Fruit fly (Drosophila melanogaster) whole organism, embryonic: Measurements from ENCODE around the gene PolE2.

Source experiments
- CG10209 ChIP-seq: fragments of 200-800 bp; sonication (Bioruptor generic); optimal IDR thresholded peaks from 3 replicates; lab custom pipeline; 2017; ENCODE audit warnings: missing biosample characterization, mild to moderate bottlenecking, missing genetic modification characterization, missing genetic modification reagents
- CG10654 ChIP-seq: fragments of 200-800 bp; sonication (Bioruptor generic); optimal IDR thresholded peaks from 2 replicates; lab custom pipeline; 2016; ENCODE audit warnings: missing biosample characterization, missing genetic modification characterization
- CG11247 ChIP-seq: fragments of 200-800 bp; sonication (Bioruptor generic); IDR thresholded peaks from 2 replicates; pipeline ENCODE4 v1.3.6; 2022; ENCODE audit warnings: missing biosample characterization, missing genetic modification characterization
- CG11696 ChIP-seq: fragments of 200-800 bp; sonication (Bioruptor generic); IDR thresholded peaks from 2 replicates; pipeline ENCODE4 v1.3.6; 2022; ENCODE audit warnings: missing biosample characterization, missing genetic modification characterization
- CG12071 ChIP-seq: fragments of 200-800 bp; sonication (Bioruptor generic); optimal IDR thresholded peaks from 3 replicates; lab custom pipeline; 2018; ENCODE audit warnings: missing biosample characterization, mild to moderate bottlenecking, missing genetic modification characterization
- CG16779 ChIP-seq: fragments of 200-800 bp; sonication (Bioruptor generic); IDR thresholded peaks from 2 replicates; pipeline ENCODE4 v1.3.6; 2022; ENCODE audit warnings: missing biosample characterization, missing genetic modification characterization
- CG16813 ChIP-seq: fragments of 200-800 bp; sonication (Bioruptor generic); IDR thresholded peaks from 3 replicates; pipeline ENCODE4 v1.3.6; 2022; ENCODE audit warnings: missing biosample characterization, missing genetic modification characterization; ENCODE audit not compliant: partially characterized antibody
- CG16863 ChIP-seq: fragments of 200-800 bp; sonication (Bioruptor generic); optimal IDR thresholded peaks from 3 replicates; lab custom pipeline; 2016; ENCODE audit warnings: missing biosample characterization, missing genetic modification characterization
- CG17568 ChIP-seq: fragments of 200-800 bp; sonication (Bioruptor generic); optimal IDR thresholded peaks from 2 replicates; lab custom pipeline; 2018; ENCODE audit warnings: missing biosample characterization, mild to moderate bottlenecking, missing genetic modification characterization, moderate library complexity
- CG17829 ChIP-seq: fragments of 200-800 bp; optimal IDR thresholded peaks from 2 replicates; lab custom pipeline; 2019; ENCODE audit warnings: missing biosample characterization, mild to moderate bottlenecking, missing genetic modification characterization, moderate library complexity
- CG18619 ChIP-seq: fragments of 200-800 bp; sonication (Bioruptor generic); optimal IDR thresholded peaks from 3 replicates; lab custom pipeline; 2017; ENCODE audit warnings: missing biosample characterization, mild to moderate bottlenecking, missing genetic modification characterization
- CG2678 ChIP-seq: fragments of 200-800 bp; sonication (Bioruptor generic); optimal IDR thresholded peaks from 3 replicates; lab custom pipeline; 2019; ENCODE audit warnings: missing biosample characterization, mild to moderate bottlenecking, missing genetic modification characterization, moderate library complexity
- CG3838 ChIP-seq: fragments of 200-800 bp; sonication (Bioruptor generic); optimal IDR thresholded peaks from 3 replicates; lab custom pipeline; 2016; ENCODE audit warnings: missing biosample characterization, missing genetic modification characterization
- CG3995 ChIP-seq: fragments of 200-800 bp; sonication (Bioruptor generic); optimal IDR thresholded peaks from 3 replicates; lab custom pipeline; 2016; ENCODE audit warnings: missing biosample characterization, missing genetic modification characterization
- CG4328 ChIP-seq: fragments of 200-800 bp; sonication (Bioruptor generic); optimal IDR thresholded peaks from 3 replicates; lab custom pipeline; 2017; ENCODE audit warnings: missing biosample characterization, missing genetic modification reagents, missing genetic modification characterization
- CG7372 ChIP-seq: fragments of 200-800 bp; sonication (Bioruptor generic); IDR thresholded peaks from 2 replicates; pipeline ENCODE4 v1.3.6; 2022; ENCODE audit warnings: missing biosample characterization, missing genetic modification characterization
- CG7556 ChIP-seq: fragments of 200-800 bp; sonication (Bioruptor generic); optimal IDR thresholded peaks from 2 replicates; lab custom pipeline; 2017; ENCODE audit warnings: missing biosample characterization, mild to moderate bottlenecking, missing genetic modification characterization
- CG7745 ChIP-seq: fragments of 200-800 bp; sonication (Bioruptor generic); optimal IDR thresholded peaks from 2 replicates; lab custom pipeline; 2018; ENCODE audit warnings: missing biosample characterization, mild to moderate bottlenecking, missing genetic modification characterization, moderate library complexity
- CG9215 ChIP-seq: fragments of 200-800 bp; sonication (Bioruptor generic); IDR thresholded peaks from 2 replicates; pipeline ENCODE4 v1.3.6; 2022; ENCODE audit warnings: missing biosample characterization, missing genetic modification characterization
- Dip3 ChIP-seq: fragments of 200-800 bp; sonication (Bioruptor generic); optimal IDR thresholded peaks from 3 replicates; lab custom pipeline; 2016; ENCODE audit warnings: missing biosample characterization, missing genetic modification characterization
- Dll ChIP-seq: fragments of 200-800 bp; sonication (Bioruptor generic); IDR thresholded peaks from 4 replicates; pipeline ENCODE4 v1.3.6; 2022; ENCODE audit warnings: missing biosample characterization, missing genetic modification characterization; ENCODE audit not compliant: partially characterized antibody
- Elba2 ChIP-seq: fragments of 200-800 bp; sonication (Bioruptor generic); optimal IDR thresholded peaks from 3 replicates; lab custom pipeline; 2016; ENCODE audit warnings: missing biosample characterization, missing genetic modification characterization
- Gug ChIP-seq: fragments of 200-800 bp; sonication (Bioruptor generic); IDR thresholded peaks from 4 replicates; pipeline ENCODE4 v1.3.6; 2022; ENCODE audit warnings: missing biosample characterization, missing genetic modification characterization
- Hsf ChIP-seq: fragments of 200-800 bp; sonication (Bioruptor generic); optimal IDR thresholded peaks from 3 replicates; lab custom pipeline; 2016; ENCODE audit warnings: missing biosample characterization, missing genetic modification characterization
- Lim3 ChIP-seq: fragments of 200-800 bp; sonication (Bioruptor generic); IDR thresholded peaks from 2 replicates; pipeline ENCODE4 v1.3.6; 2022; ENCODE audit warnings: missing biosample characterization, missing genetic modification characterization
- NK7.1 ChIP-seq: fragments of 200-800 bp; sonication (Bioruptor generic); optimal IDR thresholded peaks from 3 replicates; lab custom pipeline; 2016; ENCODE audit warnings: missing biosample characterization, missing genetic modification characterization
- Scr ChIP-seq: fragments of 200-800 bp; sonication (Bioruptor generic); IDR thresholded peaks from 2 replicates; pipeline ENCODE4 v1.3.6; 2022; ENCODE audit warnings: missing biosample characterization, missing genetic modification characterization; ENCODE audit not compliant: partially characterized antibody
- Sry-β ChIP-seq: fragments of 200-800 bp; sonication (Bioruptor generic); optimal IDR thresholded peaks from 2 replicates; lab custom pipeline; 2018; ENCODE audit warnings: missing biosample characterization, mild to moderate bottlenecking, missing genetic modification characterization, moderate library complexity
- Trl ChIP-seq, 3 experiments: fragments of >200 bp in 2 of 3; fragments of 200-800 bp in 1 of 3; sonication (Bioruptor generic) in 1 of 3; optimal IDR thresholded peaks; 2 replicates in 1 of 3; 3 replicates in 2 of 3; lab custom pipeline; 2016 to 2017; ENCODE audit warnings: missing biosample characterization in 1 of 3, missing genetic modification characterization in 1 of 3
- Vsx1 ChIP-seq: fragments of 200-800 bp; sonication (Bioruptor generic); optimal IDR thresholded peaks from 2 replicates; lab custom pipeline; 2017; ENCODE audit warnings: missing biosample characterization, mild to moderate bottlenecking, missing genetic modification characterization, missing genetic modification reagents
- al ChIP-seq: fragments of 200-800 bp; sonication (Bioruptor generic); IDR thresholded peaks from 2 replicates; pipeline ENCODE4 v1.3.6; 2022; ENCODE audit warnings: missing biosample characterization, missing genetic modification characterization
- ara ChIP-seq: fragments of 200-800 bp; sonication (Bioruptor generic); IDR thresholded peaks from 2 replicates; pipeline ENCODE4 v1.3.6; 2022; ENCODE audit warnings: missing biosample characterization, missing genetic modification characterization
- cas ChIP-seq: fragments of 200-800 bp; sonication (Bioruptor generic); IDR thresholded peaks from 2 replicates; pipeline ENCODE4 v1.3.6; 2022; ENCODE audit warnings: missing biosample characterization, missing genetic modification characterization
- dan ChIP-seq: fragments of 200-800 bp; sonication (Bioruptor generic); IDR thresholded peaks from 2 replicates; pipeline ENCODE4 v1.3.6; 2022; ENCODE audit warnings: missing biosample characterization, missing genetic modification characterization
- dpn ChIP-seq, 2 experiments: fragments of 200-800 bp; sonication (Bioruptor generic); optimal IDR thresholded peaks; 3 replicates each; lab custom pipeline; 2016; ENCODE audit warnings: missing biosample characterization in 2 of 2, missing genetic modification characterization in 2 of 2
- ems ChIP-seq: fragments of 200-800 bp; sonication (Bioruptor generic); optimal IDR thresholded peaks from 3 replicates; lab custom pipeline; 2016; ENCODE audit warnings: missing biosample characterization, missing genetic modification characterization
- eve ChIP-seq, 2 experiments: fragments of >200 bp; optimal IDR thresholded peaks; 2 replicates each; lab custom pipeline; 2017; ENCODE audit warnings: missing biosample characterization in 2 of 2, missing genetic modification characterization in 2 of 2
- fd3F ChIP-seq: fragments of 200-800 bp; sonication (Bioruptor generic); optimal IDR thresholded peaks from 2 replicates; lab custom pipeline; 2018; ENCODE audit warnings: missing biosample characterization, mild to moderate bottlenecking, missing genetic modification characterization, moderate library complexity
- grn ChIP-seq: fragments of 200-800 bp; sonication (Bioruptor generic); optimal IDR thresholded peaks from 3 replicates; lab custom pipeline; 2017; ENCODE audit warnings: missing biosample characterization, missing genetic modification characterization
- lbe ChIP-seq: fragments of 200-800 bp; sonication (Bioruptor generic); optimal IDR thresholded peaks from 2 replicates; lab custom pipeline; 2016; ENCODE audit warnings: missing biosample characterization, mild to moderate bottlenecking, missing genetic modification characterization
- luna ChIP-seq: fragments of 200-800 bp; sonication (Bioruptor generic); optimal IDR thresholded peaks from 2 replicates; lab custom pipeline; 2016; ENCODE audit warnings: missing biosample characterization, missing genetic modification characterization
- nom ChIP-seq: fragments of 200-800 bp; sonication (Bioruptor generic); optimal IDR thresholded peaks from 2 replicates; lab custom pipeline; 2017; ENCODE audit warnings: missing biosample characterization, missing genetic modification characterization, mild to moderate bottlenecking, moderate library complexity, missing genetic modification reagents
- oc ChIP-seq: fragments of 200-800 bp; sonication (Bioruptor generic); optimal IDR thresholded peaks from 2 replicates; lab custom pipeline; 2018; ENCODE audit warnings: missing biosample characterization, mild to moderate bottlenecking, missing genetic modification characterization, moderate library complexity
- pfk ChIP-seq: fragments of 200-800 bp; sonication (Bioruptor generic); optimal IDR thresholded peaks from 2 replicates; lab custom pipeline; 2018; ENCODE audit warnings: missing biosample characterization, mild to moderate bottlenecking, missing genetic modification characterization, moderate library complexity
- repo ChIP-seq: fragments of 200-800 bp; sonication (Bioruptor generic); optimal IDR thresholded peaks from 2 replicates; lab custom pipeline; 2016; ENCODE audit warnings: missing biosample characterization, missing genetic modification characterization
- ro ChIP-seq: fragments of 200-800 bp; sonication (Bioruptor generic); IDR thresholded peaks from 2 replicates; pipeline ENCODE4 v1.3.6; 2022; ENCODE audit warnings: missing biosample characterization, missing genetic modification characterization
- row ChIP-seq: fragments of 200-800 bp; sonication (Bioruptor generic); IDR thresholded peaks from 3 replicates; pipeline ENCODE4 v1.3.6; 2022; ENCODE audit warnings: missing biosample characterization, missing genetic modification characterization
- sna ChIP-seq: fragments of 200-800 bp; sonication (Bioruptor generic); IDR thresholded peaks from 2 replicates; pipeline ENCODE4 v1.3.6; 2022; ENCODE audit warnings: missing biosample characterization, missing genetic modification characterization; ENCODE audit not compliant: partially characterized antibody
- tna ChIP-seq: fragments of 200-800 bp; sonication (Bioruptor generic); IDR thresholded peaks from 2 replicates; pipeline ENCODE4 v1.3.6; 2022; ENCODE audit warnings: missing biosample characterization, missing genetic modification characterization; ENCODE audit not compliant: partially characterized antibody
- trh ChIP-seq: fragments of 200-800 bp; sonication (Bioruptor generic); optimal IDR thresholded peaks from 2 replicates; lab custom pipeline; 2016; ENCODE audit warnings: missing biosample characterization, missing genetic modification characterization
- twi ChIP-seq: fragments of 200-800 bp; optimal IDR thresholded peaks from 2 replicates; lab custom pipeline; 2019; ENCODE audit warnings: missing biosample characterization, mild to moderate bottlenecking, missing genetic modification characterization, moderate library complexity

PolE2 gene

DNA sequence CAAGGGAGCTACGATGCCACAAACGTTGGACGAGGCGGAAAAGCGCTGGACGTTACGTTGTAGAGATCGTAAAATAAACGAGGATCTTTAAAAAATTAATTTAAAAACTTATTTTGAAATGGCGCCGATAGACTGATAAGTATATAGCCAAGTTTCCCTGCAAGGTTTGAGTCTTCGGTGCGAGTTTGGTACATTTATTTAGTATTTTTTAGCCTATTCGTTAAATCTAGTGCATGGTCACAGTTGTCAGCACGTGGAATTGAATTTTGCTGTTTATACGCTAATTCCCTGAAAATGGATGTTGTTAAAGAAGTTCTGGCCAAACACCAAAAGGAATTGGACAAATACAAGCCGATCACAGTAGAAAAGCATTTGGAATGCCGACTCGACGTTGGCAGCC is 2.1 kb upstream of the PolE2 start, which contains the start of gene CG32409 (continued):
- TF ChIP-seq CG17568 (GFP tag; lab: Kevin White, UChicago) (no peak), sna (no peak), dpn (GFP tag; optimal IDR thresholded peaks at IDR 0.05; lab: Kevin White, UChicago) (no peak), CG7745 (tag; lab: Kevin White, UChicago) (no peak), NK7.1 (no peak), CG7556 (no peak), CG10654 (GFP tag; lab: Kevin White, UChicago) (no peak), trh (no peak), nom (GFP tag; lab: Kevin White, UChicago) (no peak), CG10209 (GFP tag; lab: Kevin White, UChicago) (no peak), Gug (GFP tag; lab: Robert Waterston, UW) (no peak), ara (GFP tag; lab: Robert Waterston, UW) (no peak), fd3F (GFP tag; lab: Kevin White, UChicago) (no peak), Trl (optimal IDR thresholded peaks at IDR 0.05; lab: Kevin White, UChicago) (no peak), Trl (GFP tag; optimal IDR thresholded peaks at IDR 0.05; lab: Kevin White, UChicago) (no peak), ro (GFP tag; lab: Robert Waterston, UW) (no peak), Sry-β (no peak), CG16779 (GFP tag; lab: Robert Waterston, UW) (no peak), pfk (no peak), Hsf (GFP tag; lab: Kevin White, UChicago) (no peak), Scr (GFP tag; lab: Robert Waterston, UW) (0 out of 2 replicates have a peak, but pooled peaks have one; percentile 17), luna (GFP tag; lab: Kevin White, UChicago) (no peak), twi (tag; lab: Kevin White, UChicago) (no peak), Lim3 (no peak), repo (GFP tag; lab: Kevin White, UChicago) (no peak), CG18619 (GFP tag; lab: Kevin White, UChicago) (no peak), lbe (no peak), oc (tag; lab: Kevin White, UChicago) (no peak), row (GFP tag; lab: Robert Waterston, UW) (0 out of 3 replicates have a peak, but pooled peaks have one; percentile 9), Vsx1 (no peak), eve (GFP tag; optimal IDR thresholded peaks at IDR 0.05; lab: Kevin White, UChicago) (no peak), Dll (0 out of 4 replicates have a peak, but pooled peaks have one; percentile 35), cas (GFP tag; lab: Robert Waterston, UW) (no peak), CG11696 (no peak), Dip3 (GFP tag; lab: Kevin White, UChicago) (no peak), CG16863 (no peak), Elba2 (GFP tag; lab: Kevin White, UChicago) (no peak), CG2678 (tag; lab: Kevin White, UChicago) (no peak), CG9215 (GFP tag; lab: Robert Waterston, UW) (no peak), CG3995 (no peak), al (no peak), tna (GFP tag; lab: Robert Waterston, UW) (no peak), CG17829 (tag; lab: Kevin White, UChicago) (peak; percentile 27), CG3838 (GFP tag; lab: Kevin White, UChicago) (no peak), ems (no peak), CG11247 (GFP tag; lab: Robert Waterston, UW) (no peak), CG7372 (no peak), CG16813 (GFP tag; lab: Robert Waterston, UW) (no peak), dan (GFP tag; lab: Robert Waterston, UW) (no peak), grn (GFP tag; lab: Kevin White, UChicago) (no peak), CG4328 (GFP tag; lab: Kevin White, UChicago) (no peak), CG12071 (no peak)
